Worm (Caenorhabditis elegans) whole organism, L2 larva: Measurements from ENCODE around the gene srz-82.

Source experiments
- C34F6.9 ChIP-seq: fragments of 150-350 bp; optimal IDR thresholded peaks from 2 replicates; lab custom pipeline; 2014; ENCODE audit warnings: missing biosample characterization, missing genetic modification characterization
- F13H6.1 ChIP-seq: sonication (generic microtip); optimal IDR thresholded peaks from 2 replicates; lab custom pipeline; 2016; ENCODE audit warnings: missing genetic modification characterization, missing compliant biosample characterization
- R02D3.7 ChIP-seq: fragments of 150-350 bp; optimal IDR thresholded peaks from 2 replicates; lab custom pipeline; 2014; ENCODE audit warnings: missing biosample characterization, missing genetic modification characterization
- Y55F3AM.14 ChIP-seq: fragments of 200-800 bp; sonication (Bioruptor generic); optimal IDR thresholded peaks from 2 replicates; lab custom pipeline; 2018; ENCODE audit warnings: mild to moderate bottlenecking, missing genetic modification characterization, missing compliant biosample characterization
- ZK546.5 ChIP-seq: sonication (generic microtip); optimal IDR thresholded peaks from 2 replicates; lab custom pipeline; 2017; ENCODE audit warnings: missing biosample characterization, missing genetic modification characterization
- alr-1 ChIP-seq: fragments of 150-350 bp; optimal IDR thresholded peaks from 2 replicates; lab custom pipeline; 2014; ENCODE audit warnings: missing biosample characterization, missing genetic modification characterization
- aly-2 ChIP-seq: fragments of 150-350 bp; optimal IDR thresholded peaks from 2 replicates; lab custom pipeline; 2014; ENCODE audit warnings: missing biosample characterization, missing genetic modification characterization
- ama-1 ChIP-seq: fragments of 150-350 bp; optimal IDR thresholded peaks from 2 replicates; lab custom pipeline; 2018; ENCODE audit warnings: inconsistent platforms
- blmp-1 ChIP-seq: sonication (generic microtip); optimal IDR thresholded peaks from 2 replicates; lab custom pipeline; 2017; ENCODE audit warnings: missing genetic modification characterization, mild to moderate bottlenecking, missing compliant biosample characterization, antibody characterized with exemption, moderate library complexity; ENCODE audit not compliant: insufficient read depth
- ceh-16 ChIP-seq: fragments of 150-350 bp; optimal IDR thresholded peaks from 2 replicates; lab custom pipeline; 2014; ENCODE audit warnings: missing biosample characterization, missing genetic modification characterization
- ceh-82 ChIP-seq: fragments of 150-350 bp; optimal IDR thresholded peaks from 2 replicates; lab custom pipeline; 2014; ENCODE audit warnings: missing biosample characterization, missing genetic modification characterization
- crh-2 ChIP-seq: sonication (generic microtip); optimal IDR thresholded peaks from 2 replicates; lab custom pipeline; 2017; ENCODE audit warnings: missing biosample characterization, missing genetic modification characterization
- dmd-4 ChIP-seq: sonication (generic microtip); optimal IDR thresholded peaks from 2 replicates; lab custom pipeline; 2017; ENCODE audit warnings: missing biosample characterization, missing genetic modification characterization
- egl-27 ChIP-seq: sonication (generic microtip); optimal IDR thresholded peaks from 3 replicates; lab custom pipeline; 2017; ENCODE audit warnings: missing biosample characterization, missing genetic modification reagents, missing genetic modification characterization
- elt-1 ChIP-seq: fragments of 150-350 bp; optimal IDR thresholded peaks from 2 replicates; lab custom pipeline; 2014; ENCODE audit warnings: missing biosample characterization, missing genetic modification characterization
- elt-3 ChIP-seq: sonication (generic microtip); optimal IDR thresholded peaks from 2 replicates; lab custom pipeline; 2017; ENCODE audit warnings: missing biosample characterization, missing genetic modification characterization
- fos-1 ChIP-seq: fragments of 150-350 bp; optimal IDR thresholded peaks from 2 replicates; lab custom pipeline; 2014; ENCODE audit warnings: missing biosample characterization, missing genetic modification characterization
- gmeb-1 ChIP-seq: fragments of 150-350 bp; optimal IDR thresholded peaks from 2 replicates; lab custom pipeline; 2014; ENCODE audit warnings: missing biosample characterization, missing genetic modification characterization
- lin-11 ChIP-seq: fragments of 150-350 bp; sonication (generic microtip); optimal IDR thresholded peaks from 2 replicates; lab custom pipeline; 2014; ENCODE audit warnings: missing biosample characterization, missing genetic modification characterization, inconsistent platforms, mixed read lengths
- lin-13 ChIP-seq: fragments of 150-350 bp; optimal IDR thresholded peaks from 2 replicates; lab custom pipeline; 2014; ENCODE audit warnings: missing biosample characterization, missing genetic modification reagents, missing genetic modification characterization
- lin-39 ChIP-seq: fragments of 150-350 bp; optimal IDR thresholded peaks from 2 replicates; lab custom pipeline; 2014; ENCODE audit warnings: missing biosample characterization, missing genetic modification reagents, missing genetic modification characterization
- lsy-2 ChIP-seq, 2 experiments: fragments of 150-350 bp in 1 of 2; sonication (generic microtip) in 1 of 2; optimal IDR thresholded peaks; 2 replicates each; lab custom pipeline; 2014 to 2017; ENCODE audit warnings: missing biosample characterization in 2 of 2, missing genetic modification characterization in 2 of 2
- mab-5 ChIP-seq: fragments of 150-350 bp; optimal IDR thresholded peaks from 2 replicates; lab custom pipeline; 2014; ENCODE audit warnings: missing biosample characterization, missing genetic modification characterization
- mbf-1 ChIP-seq: sonication (generic microtip); optimal IDR thresholded peaks from 2 replicates; lab custom pipeline; 2017; ENCODE audit warnings: missing biosample characterization, missing genetic modification characterization
- mdl-1 ChIP-seq, 2 experiments: fragments of 150-350 bp in 1 of 2; sonication (generic microtip) in 1 of 2; optimal IDR thresholded peaks; 2 replicates each; lab custom pipeline; 2017; ENCODE audit warnings: missing biosample characterization in 2 of 2, missing genetic modification characterization in 2 of 2
- nhr-11 ChIP-seq: fragments of 150-350 bp; optimal IDR thresholded peaks from 2 replicates; lab custom pipeline; 2014; ENCODE audit warnings: missing biosample characterization, missing genetic modification characterization
- nhr-129 ChIP-seq: fragments of 150-350 bp; optimal IDR thresholded peaks from 2 replicates; lab custom pipeline; 2014; ENCODE audit warnings: missing biosample characterization, missing genetic modification characterization
- nhr-21 ChIP-seq: fragments of 150-350 bp; optimal IDR thresholded peaks from 2 replicates; lab custom pipeline; 2014; ENCODE audit warnings: missing biosample characterization, missing genetic modification characterization
- nhr-23 ChIP-seq: fragments of 150-350 bp; optimal IDR thresholded peaks from 2 replicates; lab custom pipeline; 2014; ENCODE audit warnings: missing biosample characterization, missing genetic modification reagents, missing genetic modification characterization
- nhr-25 ChIP-seq: fragments of 150-350 bp; sonication (generic microtip); optimal IDR thresholded peaks from 3 replicates; lab custom pipeline; 2014; ENCODE audit warnings: missing biosample characterization, missing genetic modification characterization
- nhr-6 ChIP-seq: fragments of 150-350 bp; optimal IDR thresholded peaks from 2 replicates; lab custom pipeline; 2014; ENCODE audit warnings: missing biosample characterization, missing genetic modification characterization
- nhr-77 ChIP-seq: fragments of 150-350 bp; optimal IDR thresholded peaks from 2 replicates; lab custom pipeline; 2014; ENCODE audit warnings: missing biosample characterization, missing genetic modification characterization
- peb-1 ChIP-seq: fragments of 150-350 bp; optimal IDR thresholded peaks from 2 replicates; lab custom pipeline; 2014; ENCODE audit warnings: missing biosample characterization, missing genetic modification characterization
- sem-4 ChIP-seq: fragments of 150-350 bp; optimal IDR thresholded peaks from 2 replicates; lab custom pipeline; 2014; ENCODE audit warnings: missing biosample characterization, missing genetic modification reagents, missing genetic modification characterization
- skn-1 ChIP-seq: sonication (generic microtip); optimal IDR thresholded peaks from 2 replicates; lab custom pipeline; 2017; ENCODE audit warnings: missing biosample characterization, missing genetic modification characterization
- sma-3 ChIP-seq: sonication (generic microtip); optimal IDR thresholded peaks from 2 replicates; lab custom pipeline; 2016; ENCODE audit warnings: missing genetic modification reagents, missing genetic modification characterization, missing compliant biosample characterization
- sma-9 ChIP-seq, 2 experiments: fragments of 150-350 bp in 1 of 2; sonication (generic microtip) in 1 of 2; optimal IDR thresholded peaks; 2 replicates each; lab custom pipeline; 2014 to 2016; ENCODE audit warnings: missing genetic modification characterization in 2 of 2, mild to moderate bottlenecking in 1 of 2, missing biosample characterization in 1 of 2, missing compliant biosample characterization in 1 of 2, missing genetic modification reagents in 1 of 2, moderate library complexity in 1 of 2
- snpc-4 ChIP-seq: fragments of 150-350 bp; optimal IDR thresholded peaks from 2 replicates; lab custom pipeline; 2014; ENCODE audit warnings: missing biosample characterization, missing genetic modification characterization
- unc-39 ChIP-seq: fragments of 150-350 bp; optimal IDR thresholded peaks from 2 replicates; lab custom pipeline; 2014; ENCODE audit warnings: missing biosample characterization, missing genetic modification characterization
- unc-55 ChIP-seq: fragments of 150-350 bp; sonication (generic microtip); optimal IDR thresholded peaks from 3 replicates; lab custom pipeline; 2014; ENCODE audit warnings: missing biosample characterization, missing genetic modification reagents, missing genetic modification characterization
- unc-62 ChIP-seq: fragments of 150-350 bp; optimal IDR thresholded peaks from 2 replicates; lab custom pipeline; 2014; ENCODE audit warnings: missing biosample characterization, missing genetic modification reagents, missing genetic modification characterization
- zag-1 ChIP-seq: fragments of 150-350 bp; optimal IDR thresholded peaks from 2 replicates; lab custom pipeline; 2014; ENCODE audit warnings: missing biosample characterization, missing genetic modification characterization
- ztf-1 ChIP-seq: fragments of 200-800 bp; sonication (Bioruptor generic); conservative IDR thresholded peaks from 2 replicates; pipeline ENCODE4 v1.3.6; 2022; ENCODE audit warnings: missing genetic modification characterization, missing compliant biosample characterization
- ztf-11 ChIP-seq: sonication (generic microtip); optimal IDR thresholded peaks from 2 replicates; lab custom pipeline; 2017; ENCODE audit warnings: missing biosample characterization, missing genetic modification characterization
- ztf-4 ChIP-seq: fragments of 150-350 bp; optimal IDR thresholded peaks from 2 replicates; lab custom pipeline; 2014; ENCODE audit warnings: missing biosample characterization, missing genetic modification characterization

Gene srz-82

DNA sequence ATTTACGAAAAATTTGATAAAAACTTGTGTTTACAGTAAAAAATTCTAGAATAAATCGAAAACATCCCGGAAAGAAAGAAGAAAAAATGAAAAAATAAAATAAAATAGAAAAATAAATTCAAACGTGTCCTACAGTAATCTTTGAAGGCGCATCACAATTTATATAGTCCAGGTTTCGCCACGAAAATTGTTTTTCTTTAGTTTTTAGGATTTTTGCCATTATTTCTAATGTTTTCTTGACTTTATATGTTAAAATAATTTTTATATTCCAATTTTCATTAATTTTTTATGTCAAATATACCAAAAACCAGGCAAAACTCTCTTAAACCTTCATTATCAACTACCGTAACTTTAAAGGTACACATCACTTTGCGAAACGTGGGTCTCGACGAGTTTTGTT is 34.9 kb downstream of the srz-82 start:
- TF ChIP-seq unc-39 (tag; lab: Kevin White, UChicago) (no peak), ztf-1 (GFP tag; lab: Robert Waterston, UW) (no peak), Y55F3AM.14 (GFP tag; lab: Kevin White, UChicago) (no peak), mab-5 (tag; lab: Kevin White, UChicago) (no peak), lin-11 (tag; lab: Kevin White, UChicago) (no peak), crh-2 (no peak), lin-13 (no peak), peb-1 (tag; lab: Kevin White, UChicago) (no peak), elt-1 (tag; lab: Kevin White, UChicago) (no peak), nhr-21 (tag; lab: Kevin White, UChicago) (no peak), ZK546.5 (tag; lab: Kevin White, UChicago) (no peak), ceh-82 (tag; lab: Kevin White, UChicago) (no peak), alr-1 (no peak), nhr-129 (tag; lab: Kevin White, UChicago) (no peak), ama-1 (lab: Kevin White, UChicago) (no peak), nhr-11 (tag; lab: Kevin White, UChicago) (no peak), ztf-11 (tag; lab: Kevin White, UChicago) (no peak), R02D3.7 (tag; lab: Kevin White, UChicago) (no peak)
- TF ChIP-seq, all 48 proteins: peak for 0

- TF ChIP-seq snpc-4 (tag; lab: Kevin White, UChicago) (peak; percentile 93), egl-27 (tag; lab: Kevin White, UChicago) (peak; percentile 35), C34F6.9 (tag; lab: Kevin White, UChicago) (peak; percentile 52), nhr-77 (no peak), nhr-25 (tag; lab: Kevin White, UChicago) (no peak), unc-55 (GFP tag; lab: Kevin White, UChicago) (peak; percentile 51), zag-1 (tag; lab: Kevin White, UChicago) (peak; percentile 53), F13H6.1 (peak; percentile 43), lsy-2 (tag; optimal IDR thresholded peaks at IDR 0.05; lab: Kevin White, UChicago) (peak; percentile 20 to 62), sem-4 (tag; lab: Kevin White, UChicago) (peak; percentile 47), gmeb-1 (tag; lab: Kevin White, UChicago) (peak; percentile 29), mab-5 (tag; lab: Kevin White, UChicago) (peak; percentile 24), sma-9 (GFP tag; optimal IDR thresholded peaks at IDR 0.05; lab: Kevin White, UChicago) (peak; percentile 8), sma-9 (tag; optimal IDR thresholded peaks at IDR 0.05; lab: Kevin White, UChicago) (no peak), ztf-1 (GFP tag; lab: Robert Waterston, UW) (no peak), ceh-82 (tag; lab: Kevin White, UChicago) (no peak)
- TF ChIP-seq, all 48 proteins: peak for 11
Observed at ce11 chrIV:3519352-3519751, 36.7 kb downstream of the srz-82 start.

DNA sequence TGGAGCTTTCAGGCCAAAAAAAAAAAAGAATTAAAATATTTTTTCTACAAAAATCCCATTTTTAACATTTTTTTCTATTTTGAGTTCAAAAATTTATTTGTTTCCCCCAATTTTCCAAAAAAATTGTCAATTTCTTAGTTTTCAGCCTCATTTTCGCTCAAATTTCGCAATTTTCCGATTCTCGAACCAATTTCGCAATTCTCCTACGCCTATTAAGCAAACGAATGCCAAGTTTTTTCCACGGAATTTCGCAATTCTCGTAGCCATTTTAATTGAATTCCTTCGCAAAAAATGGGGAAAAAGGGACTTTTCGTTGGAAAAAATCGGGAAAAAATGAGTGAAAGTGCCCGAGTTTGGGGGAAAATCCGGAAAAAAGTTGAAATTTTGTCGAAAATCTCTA is 37.7 kb downstream of the srz-82 start:
- TF ChIP-seq skn-1 (tag; lab: Kevin White, UChicago) (no peak), ceh-82 (tag; lab: Kevin White, UChicago) (peak; percentile 4), unc-55 (GFP tag; lab: Kevin White, UChicago) (peak; percentile 76)

ce11 chrIV:3520957-3521356 is 38.3 kb downstream of the srz-82 start:
- TF ChIP-seq nhr-77 = no peak
- TF ChIP-seq sma-3 (GFP tag; lab: Kevin White, UChicago) = no peak
- TF ChIP-seq ztf-1 (GFP tag; lab: Robert Waterston, UW) = no peak
- no peak for TF ChIP-seq Y55F3AM.14 (GFP tag; lab: Kevin White, UChicago)
- TF ChIP-seq nhr-129 (tag; lab: Kevin White, UChicago) = peak; percentile 28
- no peak for TF ChIP-seq elt-3
- no peak for TF ChIP-seq skn-1 (tag; lab: Kevin White, UChicago)
- TF ChIP-seq fos-1 = no peak
- peak; percentile 10 for TF ChIP-seq C34F6.9 (tag; lab: Kevin White, UChicago)
- TF ChIP-seq blmp-1 = no peak
- TF ChIP-seq unc-62 (GFP tag; lab: Kevin White, UChicago) = no peak
- TF ChIP-seq nhr-11 (tag; lab: Kevin White, UChicago) = no peak
- no peak for TF ChIP-seq dmd-4 (tag; lab: Kevin White, UChicago)
- no peak for TF ChIP-seq ZK546.5 (tag; lab: Kevin White, UChicago)
- no peak for TF ChIP-seq peb-1 (tag; lab: Kevin White, UChicago)
- TF ChIP-seq nhr-23 = no peak
- no peak for TF ChIP-seq ceh-16 (tag; lab: Kevin White, UChicago)
- TF ChIP-seq mbf-1 = no peak
- no peak for TF ChIP-seq aly-2 (tag; lab: Kevin White, UChicago)
- TF ChIP-seq lin-13 = no peak
- TF ChIP-seq zag-1 (tag; lab: Kevin White, UChicago) = peak; percentile 39
- no peak for TF ChIP-seq snpc-4 (tag; lab: Kevin White, UChicago)
- no peak for TF ChIP-seq lin-39 (tag; lab: Kevin White, UChicago)
- no peak for TF ChIP-seq R02D3.7 (tag; lab: Kevin White, UChicago)
- no peak for TF ChIP-seq nhr-25 (tag; lab: Kevin White, UChicago)
- no peak for TF ChIP-seq nhr-21 (tag; lab: Kevin White, UChicago)
- TF ChIP-seq mab-5 (tag; lab: Kevin White, UChicago) = no peak
- peak in 1 of 2 experiments; percentile 10 for TF ChIP-seq lsy-2 (tag; optimal IDR thresholded peaks at IDR 0.05; lab: Kevin White, UChicago)
- TF ChIP-seq ztf-4 (tag; lab: Kevin White, UChicago) = no peak
- no peak for TF ChIP-seq lin-11 (tag; lab: Kevin White, UChicago)
- no peak for TF ChIP-seq nhr-6
- TF ChIP-seq mdl-1 (tag; optimal IDR thresholded peaks at IDR 0.05; lab: Kevin White, UChicago) = peak in 1 of 2 experiments; percentile 18
- TF ChIP-seq ama-1 (lab: Kevin White, UChicago) = no peak
